Worm (Caenorhabditis elegans): Measurements from ENCODE around the gene unc-82.

ce11 chrIV:7414163-7414562 lies 10.1 kb upstream of the unc-82 start:
- TF ChIP-seq pha-4 (GFP tag; IDR thresholded peaks at IDR 0.05) (no peak), pha-4 (tag; optimal IDR thresholded peaks at IDR 0.05) (no peak), F44E2.7 (GFP tag; IDR thresholded peaks at IDR 0.05) (no peak), mdl-1 (tag; optimal IDR thresholded peaks at IDR 0.05) (no peak), mep-1 (tag; optimal IDR thresholded peaks at IDR 0.05) (no peak), ces-1 (GFP tag; optimal IDR thresholded peaks at IDR 0.05) (peak; percentile 73), lin-29 (GFP tag; IDR thresholded peaks at IDR 0.05) (no peak)
